Fruit fly (Drosophila melanogaster) whole organism, embryonic: ENCODE measurements around the gene Tango2.

Experiments used
- Blimp-1 ChIP-seq: fragments of 200-800 bp; sonication (Bioruptor generic); optimal IDR thresholded peaks from 3 replicates; lab custom pipeline; 2018; ENCODE audit warnings: missing biosample characterization, missing genetic modification characterization, mild to moderate bottlenecking, moderate library complexity, missing genetic modification reagents
- CG10147 ChIP-seq: fragments of 200-800 bp; sonication (Bioruptor generic); optimal IDR thresholded peaks from 2 replicates; lab custom pipeline; 2019; ENCODE audit warnings: missing biosample characterization, mild to moderate bottlenecking, missing genetic modification characterization, moderate library complexity
- CG10654 ChIP-seq: fragments of 200-800 bp; sonication (Bioruptor generic); optimal IDR thresholded peaks from 2 replicates; lab custom pipeline; 2016; ENCODE audit warnings: missing biosample characterization, missing genetic modification characterization
- CG11398 ChIP-seq: fragments of 200-800 bp; sonication (Bioruptor generic); optimal IDR thresholded peaks from 2 replicates; lab custom pipeline; 2016; ENCODE audit warnings: missing biosample characterization, missing genetic modification characterization
- CG11723 ChIP-seq: fragments of 200-800 bp; sonication (Bioruptor generic); optimal IDR thresholded peaks from 2 replicates; lab custom pipeline; 2017; ENCODE audit warnings: missing biosample characterization, mild to moderate bottlenecking, missing genetic modification characterization
- CG12236 ChIP-seq: fragments of 200-800 bp; sonication (Bioruptor generic); optimal IDR thresholded peaks from 2 replicates; lab custom pipeline; 2016; ENCODE audit warnings: missing biosample characterization, missing genetic modification characterization
- CG13624 ChIP-seq: fragments of 200-800 bp; sonication (Bioruptor generic); optimal IDR thresholded peaks from 2 replicates; lab custom pipeline; 2016; ENCODE audit warnings: missing biosample characterization, missing genetic modification characterization
- CG13894 ChIP-seq: fragments of 200-800 bp; sonication (Bioruptor generic); optimal IDR thresholded peaks from 3 replicates; lab custom pipeline; 2018; ENCODE audit warnings: missing biosample characterization, mild to moderate bottlenecking, missing genetic modification characterization, moderate library complexity
- CG15601 ChIP-seq: fragments of 200-800 bp; sonication (Bioruptor generic); optimal IDR thresholded peaks from 3 replicates; lab custom pipeline; 2019; ENCODE audit warnings: missing biosample characterization, mild to moderate bottlenecking, missing genetic modification characterization, moderate library complexity
- CG2116 ChIP-seq: fragments of 200-800 bp; sonication (Bioruptor generic); optimal IDR thresholded peaks from 3 replicates; lab custom pipeline; 2018; ENCODE audit warnings: missing biosample characterization, mild to moderate bottlenecking, missing genetic modification characterization
- CG30020 ChIP-seq: fragments of 200-800 bp; optimal IDR thresholded peaks from 2 replicates; lab custom pipeline; 2019; ENCODE audit warnings: missing biosample characterization, mild to moderate bottlenecking, missing genetic modification characterization, moderate library complexity
- CG30403 ChIP-seq: fragments of 200-800 bp; sonication (Bioruptor generic); optimal IDR thresholded peaks from 3 replicates; lab custom pipeline; 2016; ENCODE audit warnings: missing biosample characterization, missing genetic modification characterization
- CG31365 ChIP-seq: fragments of 200-800 bp; sonication (Bioruptor generic); optimal IDR thresholded peaks from 2 replicates; lab custom pipeline; 2018; ENCODE audit warnings: missing biosample characterization, mild to moderate bottlenecking, missing genetic modification characterization
- CG3726 ChIP-seq: fragments of 200-800 bp; sonication (Bioruptor generic); IDR thresholded peaks from 3 replicates; pipeline ENCODE4, ENCODE4 v1.3.6; 2022; ENCODE audit warnings: missing biosample characterization, missing genetic modification characterization
- CG3995 ChIP-seq: fragments of 200-800 bp; sonication (Bioruptor generic); optimal IDR thresholded peaks from 3 replicates; lab custom pipeline; 2016; ENCODE audit warnings: missing biosample characterization, missing genetic modification characterization
- CG4424 ChIP-seq: fragments of 200-800 bp; sonication (Bioruptor generic); optimal IDR thresholded peaks from 3 replicates; lab custom pipeline; 2016; ENCODE audit warnings: missing biosample characterization, missing genetic modification characterization
- CG4820 ChIP-seq: fragments of 200-800 bp; sonication (Bioruptor generic); optimal IDR thresholded peaks from 3 replicates; lab custom pipeline; 2016; ENCODE audit warnings: missing biosample characterization, missing genetic modification characterization
- CG5245 ChIP-seq: fragments of 200-800 bp; sonication (Bioruptor generic); optimal IDR thresholded peaks from 3 replicates; lab custom pipeline; 2016; ENCODE audit warnings: missing biosample characterization, missing genetic modification characterization
- CG6765 ChIP-seq: fragments of 200-800 bp; sonication (Bioruptor generic); optimal IDR thresholded peaks from 3 replicates; lab custom pipeline; 2017; ENCODE audit warnings: missing biosample characterization, mild to moderate bottlenecking, missing genetic modification characterization
- CG8281 ChIP-seq: fragments of 200-800 bp; sonication (Bioruptor generic); optimal IDR thresholded peaks from 2 replicates; lab custom pipeline; 2018; ENCODE audit warnings: missing biosample characterization, mild to moderate bottlenecking, missing genetic modification characterization, moderate library complexity
- CG8478 ChIP-seq: fragments of >200 bp; optimal IDR thresholded peaks from 2 replicates; lab custom pipeline; 2018
- CG9215 ChIP-seq: fragments of 200-800 bp; sonication (Bioruptor generic); IDR thresholded peaks from 2 replicates; pipeline ENCODE4 v1.3.6; 2022; ENCODE audit warnings: missing biosample characterization, missing genetic modification characterization
- HHEX ChIP-seq: fragments of 200-800 bp; sonication (Bioruptor generic); optimal IDR thresholded peaks from 3 replicates; lab custom pipeline; 2017; ENCODE audit warnings: missing biosample characterization, mild to moderate bottlenecking, missing genetic modification characterization, missing genetic modification reagents
- Hey ChIP-seq: fragments of 200-800 bp; sonication (Bioruptor generic); optimal IDR thresholded peaks from 3 replicates; lab custom pipeline; 2018; ENCODE audit warnings: missing biosample characterization, mild to moderate bottlenecking, missing genetic modification characterization
- Hr51 ChIP-seq, 2 experiments: fragments of 200-800 bp; sonication (Bioruptor generic); optimal IDR thresholded peaks; 2 replicates in 1 of 2; 3 replicates in 1 of 2; lab custom pipeline; 2016 to 2018; ENCODE audit warnings: missing biosample characterization in 2 of 2, missing genetic modification characterization in 2 of 2, mild to moderate bottlenecking in 1 of 2, moderate library complexity in 1 of 2
- Lim3 ChIP-seq: fragments of 200-800 bp; sonication (Bioruptor generic); IDR thresholded peaks from 2 replicates; pipeline ENCODE4 v1.3.6; 2022; ENCODE audit warnings: missing biosample characterization, missing genetic modification characterization
- Lpt ChIP-seq: fragments of >200 bp; optimal IDR thresholded peaks from 2 replicates; lab custom pipeline; 2018; ENCODE audit warnings: missing biosample characterization, missing genetic modification characterization
- NC2α ChIP-seq: fragments of 200-800 bp; sonication (Bioruptor generic); optimal IDR thresholded peaks from 2 replicates; lab custom pipeline; 2016; ENCODE audit warnings: missing biosample characterization, missing genetic modification characterization
- Ravus ChIP-seq: fragments of 200-800 bp; sonication (Bioruptor generic); IDR thresholded peaks from 2 replicates; pipeline ENCODE4 v1.3.6; 2022; ENCODE audit warnings: missing biosample characterization, missing genetic modification characterization
- Side ChIP-seq: fragments of 200-800 bp; sonication (Bioruptor generic); optimal IDR thresholded peaks from 2 replicates; lab custom pipeline; 2016; ENCODE audit warnings: missing biosample characterization, missing genetic modification characterization
- Sox102F ChIP-seq: fragments of 200-800 bp; sonication (Bioruptor generic); optimal IDR thresholded peaks from 2 replicates; lab custom pipeline; 2018; ENCODE audit warnings: missing biosample characterization, mild to moderate bottlenecking, missing genetic modification characterization, moderate library complexity
- TFAM ChIP-seq: fragments of 200-800 bp; sonication (Bioruptor generic); optimal IDR thresholded peaks from 2 replicates; lab custom pipeline; 2017; ENCODE audit warnings: missing biosample characterization, missing genetic modification characterization, inconsistent platforms
- Taf1 ChIP-seq: fragments of 200-800 bp; sonication (Bioruptor generic); IDR thresholded peaks from 2 replicates; pipeline ENCODE4 v1.3.6; 2022; ENCODE audit warnings: missing biosample characterization, missing genetic modification characterization
- Xrp1 ChIP-seq: fragments of 200-800 bp; sonication (Bioruptor generic); IDR thresholded peaks from 2 replicates; pipeline ENCODE4 v1.3.6; 2022; ENCODE audit warnings: missing biosample characterization, missing genetic modification characterization
- amos ChIP-seq: fragments of 200-800 bp; sonication (Bioruptor generic); IDR thresholded peaks from 2 replicates; pipeline ENCODE4 v1.3.6; 2022; ENCODE audit warnings: missing biosample characterization, missing genetic modification characterization; ENCODE audit not compliant: partially characterized antibody
- chinmo ChIP-seq: fragments of 200-800 bp; sonication (Bioruptor generic); IDR thresholded peaks from 4 replicates; pipeline ENCODE4 v1.3.6; 2022; ENCODE audit warnings: missing biosample characterization, missing genetic modification characterization; ENCODE audit not compliant: partially characterized antibody
- dan ChIP-seq: fragments of 200-800 bp; sonication (Bioruptor generic); IDR thresholded peaks from 2 replicates; pipeline ENCODE4 v1.3.6; 2022; ENCODE audit warnings: missing biosample characterization, missing genetic modification characterization
- disco-r ChIP-seq: fragments of 200-800 bp; sonication (Bioruptor generic); optimal IDR thresholded peaks from 2 replicates; lab custom pipeline; 2016; ENCODE audit warnings: missing biosample characterization, missing genetic modification characterization
- hth ChIP-seq: fragments of >200 bp; optimal IDR thresholded peaks from 2 replicates; lab custom pipeline; 2017; ENCODE audit warnings: inconsistent platforms
- insv ChIP-seq, 2 experiments: fragments of 200-800 bp; sonication (Bioruptor generic); optimal IDR thresholded peaks; 3 replicates each; lab custom pipeline; 2016 to 2018; ENCODE audit warnings: missing biosample characterization in 2 of 2, missing genetic modification characterization in 2 of 2
- kay ChIP-seq: fragments of 200-800 bp; sonication (Bioruptor generic); optimal IDR thresholded peaks from 2 replicates; lab custom pipeline; 2016; ENCODE audit warnings: missing biosample characterization, missing genetic modification characterization
- kni ChIP-seq: fragments of 200-800 bp; sonication (Bioruptor generic); optimal IDR thresholded peaks from 3 replicates; lab custom pipeline; 2017; ENCODE audit warnings: mild to moderate bottlenecking, missing biosample characterization, missing genetic modification reagents, missing genetic modification characterization
- nau ChIP-seq: fragments of 200-800 bp; sonication (Bioruptor generic); optimal IDR thresholded peaks from 3 replicates; lab custom pipeline; 2017; ENCODE audit warnings: missing biosample characterization, mild to moderate bottlenecking, missing genetic modification characterization, missing genetic modification reagents
- sc ChIP-seq, 3 experiments: fragments of >200 bp in 2 of 3; fragments of 200-800 bp in 1 of 3; sonication (Bioruptor generic) in 1 of 3; optimal IDR thresholded peaks; 2 replicates in 2 of 3; 3 replicates in 1 of 3; lab custom pipeline; 2017; ENCODE audit warnings: mild to moderate bottlenecking in 1 of 3, missing biosample characterization in 1 of 3, missing genetic modification characterization in 1 of 3, missing genetic modification reagents in 1 of 3
- sob ChIP-seq: fragments of 200-800 bp; sonication (Bioruptor generic); IDR thresholded peaks from 2 replicates; pipeline ENCODE4 v1.3.6; 2022; ENCODE audit warnings: missing biosample characterization, missing genetic modification characterization
- sr ChIP-seq: fragments of 200-800 bp; sonication (Bioruptor generic); IDR thresholded peaks from 3 replicates; pipeline ENCODE4 v1.3.6; 2022; ENCODE audit warnings: missing biosample characterization, missing genetic modification characterization
- stc ChIP-seq: fragments of 200-800 bp; sonication (Bioruptor generic); IDR thresholded peaks from 2 replicates; pipeline ENCODE4 v1.3.6; 2022; ENCODE audit warnings: missing biosample characterization, missing genetic modification characterization
- stwl ChIP-seq: fragments of 200-800 bp; sonication (Bioruptor generic); optimal IDR thresholded peaks from 3 replicates; lab custom pipeline; 2018; ENCODE audit warnings: missing biosample characterization, mild to moderate bottlenecking, missing genetic modification characterization, moderate library complexity
- toy ChIP-seq: fragments of 200-800 bp; sonication (Bioruptor generic); IDR thresholded peaks from 2 replicates; pipeline ENCODE4 v1.3.6; 2022; ENCODE audit warnings: missing biosample characterization, missing genetic modification characterization

The Tango2 gene

DNA sequence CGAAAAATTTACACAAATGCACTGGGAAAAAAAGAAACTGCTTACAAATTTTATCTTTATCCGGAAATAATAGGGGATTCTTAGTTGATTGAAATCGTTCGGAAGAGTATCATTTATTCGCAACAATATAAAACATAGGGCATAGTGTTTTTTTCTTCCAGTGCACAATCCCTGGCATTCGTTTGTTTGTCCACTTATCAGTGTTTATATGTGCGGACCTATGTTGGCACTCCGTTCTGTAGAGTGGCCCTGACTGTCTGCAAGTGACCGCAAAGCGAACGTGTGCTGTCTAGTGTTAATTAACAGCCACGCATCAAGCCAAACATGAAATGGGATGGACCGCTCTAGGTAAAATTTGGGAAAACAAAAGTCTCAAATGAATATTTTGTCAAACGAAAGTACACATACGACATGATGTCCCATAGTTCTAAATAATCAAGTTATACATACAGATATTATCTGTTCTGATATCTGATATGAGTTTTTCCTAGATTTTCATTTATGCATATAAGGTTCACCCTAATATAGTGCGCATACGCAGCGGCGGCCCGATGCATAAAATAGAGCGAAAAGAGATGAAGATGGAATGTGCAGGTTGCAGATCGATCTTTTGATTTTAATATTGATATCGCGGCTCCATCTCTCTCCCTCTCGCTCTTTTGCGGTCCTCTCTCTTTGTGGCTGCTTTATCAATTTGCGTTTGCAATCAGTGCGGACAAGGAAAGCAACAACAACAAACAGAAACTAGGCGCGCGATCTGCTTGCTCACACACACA, 24.5 kb downstream of the Tango2 start:
- TF ChIP-seq CG8281 (tag; lab: Kevin White, UChicago): peak; percentile 81
- no peak for TF ChIP-seq stwl
- peak; percentile 35 for TF ChIP-seq CG3995 (GFP tag; lab: Kevin White, UChicago)
- TF ChIP-seq sc (optimal IDR thresholded peaks at IDR 0.05; lab: Kevin White, UChicago): no peak
- peak; percentile 76 for TF ChIP-seq sc (GFP tag; optimal IDR thresholded peaks at IDR 0.05; lab: Kevin White, UChicago)
- peak; percentile 68; the same call in 1 of the 2 replicates for TF ChIP-seq Taf1
- peak; percentile 94 for TF ChIP-seq Side (GFP tag; lab: Kevin White, UChicago)
- peak; percentile 78 for TF ChIP-seq Ravus (GFP tag; lab: Robert Waterston, UW)
- TF ChIP-seq stc (GFP tag; lab: Robert Waterston, UW): peak; percentile 87
- peak; percentile 92 for TF ChIP-seq Hey (tag; lab: Kevin White, UChicago)
- TF ChIP-seq CG3726 (GFP tag; lab: Robert Waterston, UW): peak; percentile 84
- peak; percentile 83 for TF ChIP-seq CG10147 (GFP tag; lab: Kevin White, UChicago)
- peak; percentile 93 for TF ChIP-seq CG4820 (GFP tag; lab: Kevin White, UChicago)
- peak; percentile 88 for TF ChIP-seq CG13894 (tag; lab: Kevin White, UChicago)
- TF ChIP-seq chinmo (GFP tag; lab: Robert Waterston, UW): no peak; the same call in 3 of the 4 replicates
- TF ChIP-seq Sox102F (GFP tag; lab: Kevin White, UChicago): peak; percentile 95
- peak; percentile 86 for TF ChIP-seq nau (GFP tag; lab: Kevin White, UChicago)
- peak; percentile 84 for TF ChIP-seq toy (GFP tag; lab: Robert Waterston, UW)
- TF ChIP-seq CG5245: peak; percentile 84
- peak; percentile 87 for TF ChIP-seq Blimp-1 (GFP tag; lab: Kevin White, UChicago)
- TF ChIP-seq hth (lab: Kevin White, UChicago): no peak
- TF ChIP-seq Hr51 (GFP tag; optimal IDR thresholded peaks at IDR 0.05; lab: Kevin White, UChicago): peak; percentile 93
- peak; percentile 77; the same call in 1 of the 2 replicates for TF ChIP-seq Lim3 (GFP tag; lab: Robert Waterston, UW)
- peak; percentile 67 for TF ChIP-seq kni (GFP tag; lab: Kevin White, UChicago)
- peak; percentile 87 for TF ChIP-seq disco-r
- TF ChIP-seq CG6765 (GFP tag; lab: Kevin White, UChicago): peak; percentile 87
- TF ChIP-seq CG31365 (tag; lab: Kevin White, UChicago): peak; percentile 60
- peak; percentile 72 for TF ChIP-seq NC2α (GFP tag; lab: Kevin White, UChicago)
- TF ChIP-seq Xrp1 (GFP tag; lab: Robert Waterston, UW): peak; percentile 90
- peak; percentile 89 for TF ChIP-seq CG9215 (GFP tag; lab: Robert Waterston, UW)
- no peak for TF ChIP-seq CG8478
- peak; percentile 93 for TF ChIP-seq CG12236 (GFP tag; lab: Kevin White, UChicago)
- peak; percentile 93 for TF ChIP-seq CG4424 (GFP tag; lab: Kevin White, UChicago)
- TF ChIP-seq kay (GFP tag; lab: Kevin White, UChicago): peak; percentile 89
- peak; percentile 87 for TF ChIP-seq CG15601
- peak; percentile 86 for TF ChIP-seq CG11723
- peak; percentile 84 for TF ChIP-seq sr (GFP tag; lab: Robert Waterston, UW)
- TF ChIP-seq CG13624: peak; percentile 97
- peak; percentile 91 for TF ChIP-seq HHEX
- peak; percentile 94 for TF ChIP-seq sob (GFP tag; lab: Robert Waterston, UW)
- TF ChIP-seq Lpt (GFP tag; lab: Kevin White, UChicago): no peak
- TF ChIP-seq CG11398: peak; percentile 94
- peak; percentile 69 for TF ChIP-seq dan
- peak; percentile 56 for TF ChIP-seq CG30020
- TF ChIP-seq CG10654 (GFP tag; lab: Kevin White, UChicago): peak; percentile 88
- TF ChIP-seq amos (GFP tag; lab: Robert Waterston, UW): no peak
- TF ChIP-seq CG2116 (GFP tag; lab: Kevin White, UChicago): peak; percentile 69
- TF ChIP-seq CG30403 (GFP tag; lab: Kevin White, UChicago): peak; percentile 95
- TF ChIP-seq insv (GFP tag; optimal IDR thresholded peaks at IDR 0.05; lab: Kevin White, UChicago): peak in 1 of 2 experiments; percentile 47
- TF ChIP-seq TFAM (GFP tag; lab: Kevin White, UChicago): peak; percentile 64
